Worm (Caenorhabditis elegans) whole organism, L4/young adult: ENCODE measurements around the gene acp-7.

ENCODE experiments used
- W03F9.2 ChIP-seq: fragments of 150-350 bp; optimal IDR thresholded peaks from 2 replicates; lab custom pipeline; 2014; ENCODE audit warnings: missing biosample characterization, missing genetic modification characterization
- dao-5 ChIP-seq: sonication (generic microtip); optimal IDR thresholded peaks from 2 replicates; lab custom pipeline; 2016; ENCODE audit warnings: missing genotype, missing genetic modification characterization, moderate library complexity, missing compliant biosample characterization
- him-1 ChIP-seq: sonication (generic microtip); optimal IDR thresholded peaks from 2 replicates; lab custom pipeline; 2016; ENCODE audit warnings: missing genotype, missing genetic modification reagents, missing genetic modification characterization, missing compliant biosample characterization

The acp-7 gene

DNA sequence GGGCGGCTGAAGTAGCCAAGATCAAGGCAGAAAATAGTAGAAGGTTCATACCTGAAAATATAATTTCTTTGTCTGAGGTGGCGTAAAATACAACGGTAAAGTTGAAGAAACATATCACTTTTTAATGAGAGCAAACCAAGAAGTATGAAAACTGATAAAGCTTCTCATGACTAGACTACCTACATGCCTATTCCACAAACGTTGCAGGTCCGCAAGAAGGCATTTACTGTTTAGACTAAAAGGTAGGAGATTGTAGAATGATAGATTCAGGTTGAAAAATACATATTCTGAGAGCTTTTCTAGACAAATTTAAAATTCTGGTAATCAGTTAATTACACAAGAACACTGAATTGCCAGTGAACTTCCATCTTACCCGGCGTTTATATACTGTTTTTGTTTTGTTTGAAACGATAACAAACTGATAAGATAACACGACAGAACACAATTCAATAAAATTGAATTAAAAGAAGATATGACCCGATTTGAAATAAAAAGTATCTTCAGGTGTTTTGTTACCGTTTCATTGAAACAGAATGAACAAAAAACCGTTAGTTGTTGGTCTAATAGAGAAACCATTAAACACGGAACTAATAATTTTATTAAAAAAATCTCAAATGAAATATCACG lies 5.3 kb downstream of the acp-7 start, which contains the start of gene acp-6:
Gene acp-6, minus strand, starts transcription at position 51 of the 627 bp plus-strand sequence.
- TF ChIP-seq him-1 (tag; lab: Kevin White, UChicago) = no peak

DNA sequence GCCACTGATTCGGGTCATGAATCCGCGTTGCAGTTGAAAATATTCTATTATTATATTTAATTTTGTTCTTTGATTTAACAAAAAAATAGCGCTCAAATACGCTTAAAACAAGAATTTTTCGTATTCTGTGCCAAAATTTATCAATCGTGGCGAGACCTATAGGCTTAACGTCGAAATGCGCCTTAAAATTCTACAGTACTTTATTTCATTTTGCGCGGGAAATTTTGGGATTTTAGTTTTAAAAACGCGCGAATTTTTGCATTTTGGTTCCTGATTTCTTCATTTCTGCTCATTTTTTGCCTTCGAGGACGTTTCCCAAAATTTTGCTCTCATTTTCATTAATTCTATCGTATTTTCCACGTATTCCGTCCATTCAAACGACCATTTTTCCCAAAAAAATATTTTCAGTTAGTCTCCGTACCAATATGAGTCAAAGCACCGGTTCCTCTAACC lies 10.3 kb downstream of the acp-7 start, which contains the start of gene puf-11:
Gene puf-11, plus strand, starts transcription at position 403 of the 453 bp plus-strand sequence.
- TF ChIP-seq dao-5 (tag; lab: Kevin White, UChicago) = no peak
- no peak for TF ChIP-seq him-1 (tag; lab: Kevin White, UChicago)
- no peak for TF ChIP-seq W03F9.2 (tag; lab: Kevin White, UChicago)

DNA sequence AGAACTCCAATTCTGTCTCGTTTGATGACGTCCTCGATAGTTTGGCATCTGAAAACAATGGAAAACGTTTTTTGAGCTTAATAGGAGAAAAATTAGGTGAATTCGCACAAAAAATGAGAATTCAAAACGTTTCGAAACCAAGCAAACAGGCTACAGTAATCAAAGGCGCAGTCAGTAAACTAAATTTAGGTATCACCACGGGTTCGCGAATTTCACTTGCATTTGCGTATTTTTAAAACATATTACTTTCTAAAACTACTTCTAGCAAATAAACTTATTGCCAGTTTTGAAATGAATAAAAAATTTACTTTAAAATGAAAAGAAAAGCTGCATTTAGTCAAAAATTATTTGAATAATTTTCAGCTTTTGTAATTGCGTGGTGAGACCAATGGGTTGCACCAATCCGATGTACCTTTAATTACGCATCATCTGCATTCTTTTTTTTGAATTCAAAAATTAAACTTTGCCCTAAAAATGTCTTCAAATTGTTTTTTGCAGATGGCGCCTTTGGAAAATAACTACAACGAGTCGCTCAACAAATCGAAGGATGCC lies 12.4 kb downstream of the acp-7 start, which contains the start of the genes Y73B6BL.23 and htp-2:
Gene Y73B6BL.23, minus strand, starts transcription at position 51 of the 552 bp plus-strand sequence.
Gene htp-2, plus strand, starts transcription at position 492 of the 552 bp plus-strand sequence.
- no peak for TF ChIP-seq dao-5 (tag; lab: Kevin White, UChicago)
- TF ChIP-seq him-1 (tag; lab: Kevin White, UChicago) = no peak
- no peak for TF ChIP-seq W03F9.2 (tag; lab: Kevin White, UChicago)

ce11 chrIV:6417612-6418011 lies 13.9 kb downstream of the acp-7 start:
- TF ChIP-seq W03F9.2 (tag; lab: Kevin White, UChicago) = no peak
- TF ChIP-seq dao-5 (tag; lab: Kevin White, UChicago) = no peak
- no peak for TF ChIP-seq him-1 (tag; lab: Kevin White, UChicago)

DNA sequence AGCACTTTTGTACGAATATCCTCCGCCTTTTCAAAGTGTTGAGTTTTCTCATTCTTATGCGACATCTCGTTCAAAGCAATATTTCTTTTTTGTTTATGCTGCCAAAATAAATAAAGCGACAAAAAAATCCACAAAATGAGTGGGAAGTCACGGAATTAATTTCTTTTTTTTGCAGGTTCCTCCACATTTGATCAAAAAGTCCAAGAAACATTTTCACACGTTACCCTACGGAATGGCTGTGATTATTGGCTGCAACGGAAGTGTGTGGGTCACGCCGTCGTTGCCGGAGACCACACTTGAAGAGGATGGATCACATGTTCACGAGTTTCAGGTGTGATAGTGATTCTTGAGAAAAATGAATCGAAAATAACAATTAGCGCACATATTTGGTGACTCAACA lies 14.9 kb downstream of the acp-7 start, which contains the start of gene Y73B6BL.22:
Gene Y73B6BL.22, minus strand, starts transcription at position 101 of the 400 bp plus-strand sequence.
- TF ChIP-seq dao-5 (tag; lab: Kevin White, UChicago) (no peak), W03F9.2 (tag; lab: Kevin White, UChicago) (no peak), him-1 (tag; lab: Kevin White, UChicago) (no peak)

DNA sequence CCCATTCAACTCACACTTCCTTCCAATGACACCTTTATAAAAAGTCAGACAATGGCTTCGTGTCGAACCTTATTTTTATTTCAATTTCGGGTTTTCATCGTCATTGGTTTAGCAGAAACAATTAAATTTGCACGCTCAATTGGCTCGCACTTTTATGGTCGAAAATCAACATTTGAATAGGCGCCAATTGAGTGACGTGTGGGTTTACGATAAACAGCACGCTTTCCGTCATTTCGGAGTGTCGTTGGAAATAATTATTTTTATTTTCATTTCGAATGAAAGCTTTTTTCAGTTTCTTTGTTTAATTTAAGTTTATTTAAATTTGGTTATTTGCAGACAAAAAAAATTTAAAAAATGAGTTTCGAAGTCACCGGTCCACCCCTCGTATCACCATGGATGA lies 16.3 kb downstream of the acp-7 start, which contains the start of gene exos-2:
Gene exos-2, plus strand, starts transcription at position 330 of the 400 bp plus-strand sequence.
- TF ChIP-seq dao-5 (tag; lab: Kevin White, UChicago) (no peak), him-1 (tag; lab: Kevin White, UChicago) (no peak), W03F9.2 (tag; lab: Kevin White, UChicago) (no peak)

- TF ChIP-seq W03F9.2 (tag; lab: Kevin White, UChicago) (no peak), him-1 (tag; lab: Kevin White, UChicago) (no peak), dao-5 (tag; lab: Kevin White, UChicago) (no peak)
These were observed 18.0 kb downstream of the acp-7 start, which contains the start of gene nlp-71 for ce11 chrIV:6413482-6413881. Gene nlp-71 (minus strand): TSS chrIV:6413582.

DNA sequence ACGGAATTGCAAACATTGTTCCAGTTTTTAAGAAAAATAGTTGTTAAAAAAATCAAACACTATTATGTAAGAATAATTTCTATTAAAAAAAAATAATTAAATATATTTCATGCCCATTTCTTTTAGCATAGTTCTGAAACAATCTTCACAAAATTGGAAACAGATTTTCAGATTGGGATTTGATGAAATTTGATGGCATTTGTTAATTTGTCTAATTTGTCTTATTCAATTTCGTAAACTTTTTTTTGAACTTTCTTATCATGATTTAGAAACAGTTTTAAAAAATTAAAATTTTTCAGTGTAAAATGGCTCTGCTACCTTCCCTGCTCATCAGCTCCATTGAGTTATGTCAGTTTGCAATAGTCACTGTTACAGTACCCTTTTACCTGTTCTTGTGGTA lies 26.6 kb downstream of the acp-7 start, which contains the start of gene srv-13:
Gene srv-13, plus strand, starts transcription at position 301 of the 400 bp plus-strand sequence.
- TF ChIP-seq him-1 (tag; lab: Kevin White, UChicago) (no peak), dao-5 (tag; lab: Kevin White, UChicago) (no peak), W03F9.2 (tag; lab: Kevin White, UChicago) (no peak)

DNA sequence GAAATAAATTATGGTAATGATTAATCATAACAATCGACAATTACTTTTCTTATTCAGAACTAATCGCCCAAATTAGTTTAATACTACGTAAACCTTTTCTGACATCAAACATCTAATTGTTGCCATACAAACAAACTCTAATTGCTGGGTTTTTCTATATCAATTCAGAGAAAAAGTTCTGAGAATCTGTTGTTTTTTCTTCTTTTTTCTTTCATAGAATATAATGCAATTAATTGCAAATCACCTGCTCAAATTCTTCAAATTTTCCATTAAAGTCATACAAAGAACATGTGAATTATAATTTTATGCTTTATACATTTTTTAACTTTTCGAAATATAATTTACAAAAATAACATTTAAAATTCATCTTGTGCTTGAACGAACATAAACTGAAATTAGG lies 28.1 kb downstream of the acp-7 start:
- no peak for TF ChIP-seq W03F9.2 (tag; lab: Kevin White, UChicago)

DNA sequence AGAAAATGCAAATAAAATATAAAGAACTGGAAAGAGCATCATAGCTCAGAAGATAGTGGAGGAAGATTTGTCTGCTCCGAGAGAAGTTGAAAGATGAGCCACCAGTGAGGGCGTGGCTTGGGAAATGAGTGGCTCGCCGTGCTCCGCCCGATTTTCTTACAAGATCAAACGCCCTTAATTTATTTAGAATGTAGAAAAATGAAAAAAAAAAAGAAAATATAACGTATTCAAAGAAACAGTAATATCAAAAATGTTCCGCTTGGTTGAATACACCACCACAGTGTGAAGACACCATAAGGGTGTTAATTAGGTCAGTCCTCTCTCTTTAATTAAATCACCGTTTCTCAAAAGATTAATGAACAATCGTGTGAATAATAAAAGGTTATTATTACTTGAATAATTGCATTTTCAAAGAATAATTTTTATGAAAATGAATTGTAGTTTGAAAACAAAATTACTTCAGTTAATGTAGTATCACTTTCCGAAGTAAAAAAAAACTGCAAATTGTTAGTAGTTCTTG lies 29.0 kb downstream of the acp-7 start, which contains the start of gene sfrp-1:
Gene sfrp-1, minus strand, starts transcription at position 51 of the 520 bp plus-strand sequence.
- no peak for TF ChIP-seq dao-5 (tag; lab: Kevin White, UChicago)
- TF ChIP-seq W03F9.2 (tag; lab: Kevin White, UChicago) = no peak
- no peak for TF ChIP-seq him-1 (tag; lab: Kevin White, UChicago)

ce11 chrIV:6395190-6395589 lies 36.3 kb downstream of the acp-7 start:
- TF ChIP-seq dao-5 (tag; lab: Kevin White, UChicago) (no peak), W03F9.2 (tag; lab: Kevin White, UChicago) (no peak), him-1 (tag; lab: Kevin White, UChicago) (no peak)

ce11 chrIV:6393329-6393728 lies 38.2 kb downstream of the acp-7 start:
- no peak for TF ChIP-seq dao-5 (tag; lab: Kevin White, UChicago)
- TF ChIP-seq him-1 (tag; lab: Kevin White, UChicago) = peak; percentile 57
- no peak for TF ChIP-seq W03F9.2 (tag; lab: Kevin White, UChicago)

- TF ChIP-seq dao-5 (tag; lab: Kevin White, UChicago) = no peak
- no peak for TF ChIP-seq W03F9.2 (tag; lab: Kevin White, UChicago)
- no peak for TF ChIP-seq him-1 (tag; lab: Kevin White, UChicago)
These were observed 39.9 kb downstream of the acp-7 start for ce11 chrIV:6391566-6391965.
